Fruit fly (Drosophila melanogaster) whole organism, pupa: Measurements from ENCODE around the gene CG9733.

ENCODE experiments used
- CG10348 ChIP-seq: fragments of 200-800 bp; sonication (Bioruptor generic); IDR thresholded peaks from 2 replicates; pipeline ENCODE4 v1.3.6; 2022; ENCODE audit warnings: missing biosample characterization, missing genetic modification characterization
- CG12605 ChIP-seq: fragments of 200-800 bp; sonication (Bioruptor generic); IDR thresholded peaks from 2 replicates; pipeline ENCODE4 v1.3.6; 2022; ENCODE audit warnings: missing biosample characterization, missing genetic modification characterization
- CG13204 ChIP-seq: fragments of 200-800 bp; sonication (Bioruptor generic); optimal IDR thresholded peaks from 2 replicates; lab custom pipeline; 2018; ENCODE audit warnings: missing biosample characterization, mild to moderate bottlenecking, missing genetic modification characterization, moderate library complexity
- CG14655 ChIP-seq: fragments of 200-800 bp; sonication (Bioruptor generic); optimal IDR thresholded peaks from 3 replicates; lab custom pipeline; 2017; ENCODE audit warnings: mild to moderate bottlenecking, missing biosample characterization, missing genetic modification reagents, missing genetic modification characterization
- CG15710 ChIP-seq: fragments of 200-800 bp; sonication (Bioruptor generic); optimal IDR thresholded peaks from 2 replicates; lab custom pipeline; 2018; ENCODE audit warnings: missing biosample characterization, mild to moderate bottlenecking, missing genetic modification characterization, moderate library complexity
- CG17806 ChIP-seq: fragments of 200-800 bp; sonication (Bioruptor generic); optimal IDR thresholded peaks from 2 replicates; lab custom pipeline; 2018; ENCODE audit warnings: missing biosample characterization, mild to moderate bottlenecking, missing genetic modification characterization, moderate library complexity
- CG32121 ChIP-seq: fragments of 200-800 bp; sonication (Bioruptor generic); IDR thresholded peaks from 2 replicates; pipeline ENCODE4 v1.3.6; 2022; ENCODE audit warnings: missing biosample characterization, missing genetic modification characterization
- CG34367 ChIP-seq: fragments of 200-800 bp; sonication (Bioruptor generic); optimal IDR thresholded peaks from 2 replicates; lab custom pipeline; 2018; ENCODE audit warnings: missing biosample characterization, mild to moderate bottlenecking, missing genetic modification characterization
- CG4496 ChIP-seq: fragments of 200-800 bp; sonication (Bioruptor generic); IDR thresholded peaks from 3 replicates; pipeline ENCODE4 v1.3.6; 2022; ENCODE audit warnings: missing biosample characterization, missing genetic modification characterization
- CG8159 ChIP-seq: fragments of 200-800 bp; sonication (Bioruptor generic); optimal IDR thresholded peaks from 3 replicates; lab custom pipeline; 2018; ENCODE audit warnings: missing biosample characterization, mild to moderate bottlenecking, missing genetic modification characterization, moderate library complexity
- CG8301 ChIP-seq: fragments of 200-800 bp; sonication (Bioruptor generic); optimal IDR thresholded peaks from 2 replicates; lab custom pipeline; 2018; ENCODE audit warnings: missing biosample characterization, mild to moderate bottlenecking, missing genetic modification characterization
- CG9948 ChIP-seq: fragments of 200-800 bp; sonication (Bioruptor generic); optimal IDR thresholded peaks from 2 replicates; lab custom pipeline; 2018; ENCODE audit warnings: missing biosample characterization, mild to moderate bottlenecking, missing genetic modification characterization, moderate library complexity
- D1 ChIP-seq: fragments of 200-800 bp; sonication (Bioruptor generic); optimal IDR thresholded peaks from 2 replicates; lab custom pipeline; 2018; ENCODE audit warnings: missing biosample characterization, mild to moderate bottlenecking, missing genetic modification characterization, moderate library complexity
- EcR ChIP-seq: fragments of 200-800 bp; sonication (Bioruptor generic); optimal IDR thresholded peaks from 3 replicates; lab custom pipeline; 2019; ENCODE audit warnings: missing biosample characterization, missing genetic modification characterization, mild to moderate bottlenecking, moderate library complexity, missing genetic modification reagents
- Ets98B ChIP-seq: fragments of 200-800 bp; sonication (Bioruptor generic); IDR thresholded peaks from 2 replicates; pipeline ENCODE4 v1.3.6; 2022; ENCODE audit warnings: missing biosample characterization, missing genetic modification characterization
- Pif1A ChIP-seq: fragments of 200-800 bp; sonication (Bioruptor generic); optimal IDR thresholded peaks from 3 replicates; lab custom pipeline; 2016; ENCODE audit warnings: missing biosample characterization, missing genetic modification characterization
- Pif1B ChIP-seq: fragments of 200-800 bp; sonication (Bioruptor generic); optimal IDR thresholded peaks from 3 replicates; lab custom pipeline; 2016; ENCODE audit warnings: missing biosample characterization, missing genetic modification characterization
- Snoo ChIP-seq: fragments of 200-800 bp; sonication (Bioruptor generic); optimal IDR thresholded peaks from 3 replicates; lab custom pipeline; 2017; ENCODE audit warnings: missing biosample characterization, mild to moderate bottlenecking, missing genetic modification characterization, inconsistent platforms
- fd96Ca ChIP-seq: fragments of 200-800 bp; sonication (Bioruptor generic); IDR thresholded peaks from 3 replicates; pipeline ENCODE4 v1.3.6; 2022; ENCODE audit warnings: missing biosample characterization, missing genetic modification characterization
- gl ChIP-seq: fragments of 200-800 bp; sonication (Bioruptor generic); optimal IDR thresholded peaks from 2 replicates; lab custom pipeline; 2018; ENCODE audit warnings: missing biosample characterization, mild to moderate bottlenecking, missing genetic modification characterization
- rn ChIP-seq: fragments of 200-800 bp; sonication (Bioruptor generic); IDR thresholded peaks from 2 replicates; pipeline ENCODE4 v1.3.6; 2022; ENCODE audit warnings: missing biosample characterization, missing genetic modification characterization

Gene CG9733

DNA sequence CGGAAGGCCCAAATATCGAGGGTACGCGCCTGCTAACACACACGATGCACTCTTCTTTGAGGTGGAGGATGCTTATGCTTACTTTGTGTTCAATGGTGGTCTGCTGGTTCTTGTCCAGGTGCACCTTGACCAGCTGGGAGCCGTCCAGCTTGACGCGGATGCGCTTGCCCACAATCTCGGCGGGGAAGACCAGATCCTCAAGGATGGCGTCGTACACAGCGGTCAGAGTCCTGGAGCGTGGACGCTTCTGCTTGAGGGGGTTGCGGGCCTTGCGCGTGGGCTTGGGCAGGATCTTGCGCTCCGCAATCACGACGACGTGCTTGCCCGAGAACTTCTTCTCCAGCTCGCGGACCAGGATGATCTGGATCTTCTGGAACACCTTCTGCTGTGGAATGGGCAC, 38.5 kb downstream of the CG9733 start:
- TF ChIP-seq fd96Ca (GFP tag; lab: Robert Waterston, UW) (no peak), CG12605 (GFP tag; lab: Robert Waterston, UW) (no peak), CG14655 (no peak), CG17806 (tag; lab: Kevin White, UChicago) (no peak), CG32121 (GFP tag; lab: Robert Waterston, UW) (no peak), CG8159 (no peak), Ets98B (GFP tag; lab: Robert Waterston, UW) (no peak), CG15710 (tag; lab: Kevin White, UChicago) (no peak), CG34367 (tag; lab: Kevin White, UChicago) (no peak), CG9948 (no peak), rn (no peak), Snoo (tag; lab: Kevin White, UChicago) (no peak), gl (no peak), D1 (no peak), CG10348 (GFP tag; lab: Robert Waterston, UW) (no peak), CG4496 (GFP tag; lab: Robert Waterston, UW) (no peak)

DNA sequence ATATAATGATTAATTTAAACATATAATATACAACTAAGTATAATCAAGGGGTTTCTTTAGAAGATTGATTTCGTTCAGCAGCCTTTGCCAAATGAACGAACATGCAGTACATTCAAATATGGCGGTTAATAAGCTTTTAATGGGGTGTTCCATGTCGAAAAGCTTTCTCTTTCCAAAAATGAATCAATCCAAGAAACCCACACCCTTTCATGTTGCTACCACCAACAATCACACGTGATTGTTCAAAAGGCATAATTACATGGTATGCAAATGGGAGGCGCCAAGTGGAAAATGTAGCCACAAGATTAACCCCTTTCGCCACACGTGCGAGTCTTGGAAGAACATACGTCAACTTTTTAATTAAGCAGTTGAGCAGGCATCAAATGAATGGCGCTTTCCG, 40.6 kb downstream of the CG9733 start:
- TF ChIP-seq CG17806 (tag; lab: Kevin White, UChicago): no peak
- no peak for TF ChIP-seq CG14655
- TF ChIP-seq Ets98B (GFP tag; lab: Robert Waterston, UW): no peak
- TF ChIP-seq EcR (GFP tag; lab: Kevin White, UChicago): no peak
- no peak for TF ChIP-seq Snoo (tag; lab: Kevin White, UChicago)
- TF ChIP-seq rn: no peak
- TF ChIP-seq CG15710 (tag; lab: Kevin White, UChicago): no peak
- TF ChIP-seq CG13204 (GFP tag; lab: Kevin White, UChicago): no peak
- no peak for TF ChIP-seq D1
- no peak for TF ChIP-seq CG8159
- no peak for TF ChIP-seq CG8301 (tag; lab: Kevin White, UChicago)
- no peak for TF ChIP-seq fd96Ca (GFP tag; lab: Robert Waterston, UW)
- TF ChIP-seq gl: no peak
- no peak for TF ChIP-seq CG4496 (GFP tag; lab: Robert Waterston, UW)
- TF ChIP-seq CG12605 (GFP tag; lab: Robert Waterston, UW): no peak
- TF ChIP-seq Pif1B (GFP tag; lab: Kevin White, UChicago): no peak
- TF ChIP-seq CG10348 (GFP tag; lab: Robert Waterston, UW): no peak
- no peak for TF ChIP-seq CG32121 (GFP tag; lab: Robert Waterston, UW)
- TF ChIP-seq Pif1A (GFP tag; lab: Kevin White, UChicago): no peak
- no peak for TF ChIP-seq CG34367 (tag; lab: Kevin White, UChicago)

DNA sequence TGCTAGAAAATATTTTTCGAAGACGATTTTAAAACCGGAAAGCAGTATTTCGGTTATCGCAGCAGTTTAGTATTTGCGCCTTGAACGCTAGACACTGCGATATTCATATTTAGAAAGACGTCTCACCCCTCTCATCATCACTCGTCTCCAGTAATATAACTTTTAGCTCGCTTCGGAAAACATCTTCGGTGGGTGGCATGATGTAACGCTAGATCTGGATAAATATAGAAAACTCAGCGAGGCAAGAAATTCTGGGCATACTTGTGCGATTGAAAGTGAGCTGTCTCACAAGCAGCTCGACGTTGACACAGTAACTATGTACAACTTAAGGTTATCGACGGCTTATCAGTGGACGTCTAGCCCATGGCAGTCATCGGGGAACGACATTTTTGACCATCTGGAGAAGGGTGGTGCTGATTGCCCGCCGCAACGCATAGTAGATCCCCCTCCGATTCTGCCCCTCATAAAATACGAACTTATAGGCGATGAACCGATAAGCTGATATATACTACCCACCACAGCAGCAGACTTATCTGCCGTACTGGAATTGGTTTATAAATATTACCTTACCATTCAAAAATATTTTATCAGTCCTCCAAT, 42.4 kb downstream of the CG9733 start:
- no peak for TF ChIP-seq CG8159
- no peak for TF ChIP-seq Pif1B (GFP tag; lab: Kevin White, UChicago)
- no peak for TF ChIP-seq D1
- TF ChIP-seq CG32121 (GFP tag; lab: Robert Waterston, UW): no peak
- TF ChIP-seq rn: no peak
- no peak for TF ChIP-seq EcR (GFP tag; lab: Kevin White, UChicago)
- no peak for TF ChIP-seq Snoo (tag; lab: Kevin White, UChicago)
- no peak for TF ChIP-seq Ets98B (GFP tag; lab: Robert Waterston, UW)
- TF ChIP-seq CG13204 (GFP tag; lab: Kevin White, UChicago): no peak

DNA sequence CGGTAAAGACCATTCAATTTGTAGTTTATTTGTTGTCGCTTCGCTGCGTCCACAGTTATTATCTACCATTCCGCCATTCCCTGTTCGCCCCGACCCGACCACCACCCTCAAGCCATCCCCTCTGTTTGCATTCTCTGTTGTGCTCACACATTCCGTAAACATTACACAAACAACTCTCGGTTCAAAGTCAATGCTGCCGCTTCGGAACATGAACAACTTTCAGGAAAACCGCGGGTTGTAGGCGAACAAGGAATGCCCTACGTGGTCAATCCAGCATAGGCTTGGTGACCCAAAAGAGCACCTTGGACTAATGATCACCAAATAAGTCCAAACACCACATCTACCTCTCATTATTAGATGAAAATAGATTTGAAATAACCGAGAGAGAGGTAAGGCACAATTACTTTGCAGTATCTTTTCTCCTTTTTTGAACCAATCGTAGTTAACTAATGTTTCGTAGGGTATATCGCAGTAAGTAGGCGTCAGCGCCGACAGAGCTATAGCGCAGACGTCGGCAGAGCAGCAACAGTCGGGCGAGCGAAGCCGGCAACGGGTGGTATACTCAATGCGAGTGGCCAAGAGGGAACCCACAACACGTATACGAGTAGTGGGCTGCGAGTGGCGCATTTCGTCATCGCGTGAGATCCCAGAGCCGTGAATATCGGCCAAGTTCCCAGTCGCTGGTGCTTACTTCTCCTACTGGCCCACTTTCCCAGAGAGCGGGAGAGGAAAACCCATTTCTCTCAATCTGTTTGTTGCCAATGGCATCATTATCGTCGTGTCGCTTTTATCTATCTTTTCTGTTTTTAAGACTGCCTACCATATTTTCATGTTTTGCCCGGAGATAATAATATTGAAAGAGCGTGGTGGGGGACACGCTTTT, 43.2 kb downstream of the CG9733 start:
- peak; percentile 57 for TF ChIP-seq CG15710 (tag; lab: Kevin White, UChicago)
- peak; percentile 24 for TF ChIP-seq EcR (GFP tag; lab: Kevin White, UChicago)
- peak; percentile 78 for TF ChIP-seq CG10348 (GFP tag; lab: Robert Waterston, UW)
- peak; percentile 30 for TF ChIP-seq CG34367 (tag; lab: Kevin White, UChicago)
- TF ChIP-seq D1: no peak
- peak; percentile 77 for TF ChIP-seq CG14655
- peak; percentile 25 for TF ChIP-seq Snoo (tag; lab: Kevin White, UChicago)
- no peak for TF ChIP-seq CG13204 (GFP tag; lab: Kevin White, UChicago)
- peak; percentile 84 for TF ChIP-seq fd96Ca (GFP tag; lab: Robert Waterston, UW)
- peak; percentile 65; the same call in 1 of the 2 replicates for TF ChIP-seq CG12605 (GFP tag; lab: Robert Waterston, UW)
- peak; percentile 80 for TF ChIP-seq CG4496 (GFP tag; lab: Robert Waterston, UW)
- peak; percentile 79 for TF ChIP-seq Pif1A (GFP tag; lab: Kevin White, UChicago)
- TF ChIP-seq Pif1B (GFP tag; lab: Kevin White, UChicago): peak; percentile 77
- TF ChIP-seq CG9948: peak; percentile 68
- TF ChIP-seq gl: peak; percentile 50
- TF ChIP-seq CG32121 (GFP tag; lab: Robert Waterston, UW): peak; percentile 81
- peak; percentile 57 for TF ChIP-seq rn
- peak; percentile 74 for TF ChIP-seq CG8159
- TF ChIP-seq CG8301 (tag; lab: Kevin White, UChicago): peak; percentile 81
- TF ChIP-seq CG17806 (tag; lab: Kevin White, UChicago): peak; percentile 67
- TF ChIP-seq Ets98B (GFP tag; lab: Robert Waterston, UW): peak; percentile 83
- TF ChIP-seq, all 21 proteins: peak for 19

DNA sequence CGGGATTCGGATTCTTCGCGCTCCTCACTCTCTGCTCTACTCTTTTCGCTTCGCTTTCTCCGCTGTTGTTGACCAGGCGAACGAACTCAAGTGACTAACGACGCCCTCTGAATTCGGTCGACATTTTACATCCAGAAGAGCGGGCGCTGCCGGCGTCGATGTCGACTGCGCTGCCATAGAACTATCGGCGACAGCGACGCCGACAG, 43.7 kb downstream of the CG9733 start, which contains the start of gene CG9743:
CG9743 (minus strand) TSS at position 101 of the 206 bp plus-strand sequence.
- TF ChIP-seq CG32121 (GFP tag; lab: Robert Waterston, UW): no peak
- TF ChIP-seq Snoo (tag; lab: Kevin White, UChicago): no peak
- TF ChIP-seq EcR (GFP tag; lab: Kevin White, UChicago): no peak
- no peak for TF ChIP-seq CG15710 (tag; lab: Kevin White, UChicago)
- no peak for TF ChIP-seq Pif1A (GFP tag; lab: Kevin White, UChicago)
- no peak for TF ChIP-seq Ets98B (GFP tag; lab: Robert Waterston, UW)
- no peak for TF ChIP-seq CG8301 (tag; lab: Kevin White, UChicago)
- TF ChIP-seq CG34367 (tag; lab: Kevin White, UChicago): no peak
- no peak for TF ChIP-seq fd96Ca (GFP tag; lab: Robert Waterston, UW)
